Worm (Caenorhabditis elegans) whole organism, early embryonic: ENCODE results near the gene F08F3.10.

Experiments used
- ama-1 ChIP-seq: fragments of 150-350 bp; optimal IDR thresholded peaks from 2 replicates; lab custom pipeline; 2014
- ets-7 ChIP-seq: sonication (generic microtip); optimal IDR thresholded peaks from 2 replicates; lab custom pipeline; 2016; ENCODE audit warnings: missing genotype, missing genetic modification characterization, missing compliant biosample characterization
- flt-1 ChIP-seq: fragments of 200-800 bp; sonication (Bioruptor generic); IDR thresholded peaks from 2 replicates; pipeline ENCODE4 v1.3.6; 2022; ENCODE audit warnings: missing genetic modification characterization, missing compliant biosample characterization
- hmg-4 ChIP-seq: fragments of 200-800 bp; sonication (Bioruptor generic); optimal IDR thresholded peaks from 2 replicates; lab custom pipeline; 2018; ENCODE audit warnings: mild to moderate bottlenecking, missing genetic modification characterization, missing compliant biosample characterization
- pes-1 ChIP-seq: fragments of 200-800 bp; sonication (Bioruptor generic); IDR thresholded peaks from 2 replicates; pipeline ENCODE4 v1.3.6; 2022; ENCODE audit warnings: missing genetic modification reagents, missing genetic modification characterization, missing compliant biosample characterization
- scrt-1 ChIP-seq: fragments of 200-800 bp; sonication (Bioruptor generic); IDR thresholded peaks from 2 replicates; pipeline ENCODE4 v1.3.6; 2022; ENCODE audit warnings: missing genetic modification characterization, missing compliant biosample characterization
- sea-1 ChIP-seq: fragments of 200-800 bp; sonication (Bioruptor generic); conservative IDR thresholded peaks from 2 replicates; pipeline ENCODE4 v1.3.6; 2022; ENCODE audit warnings: missing genetic modification characterization, missing compliant biosample characterization
- tra-4 ChIP-seq: sonication (generic microtip); optimal IDR thresholded peaks from 2 replicates; lab custom pipeline; 2017; ENCODE audit warnings: missing genetic modification characterization, missing compliant biosample characterization

- TF ChIP-seq sea-1 (GFP tag; lab: Robert Waterston, UW) (no peak), ama-1 (lab: Kevin White, UChicago) (no peak), tra-4 (tag; lab: Kevin White, UChicago) (no peak), hmg-4 (GFP tag; lab: Kevin White, UChicago) (no peak), scrt-1 (GFP tag; lab: Robert Waterston, UW) (no peak), ets-7 (tag; lab: Kevin White, UChicago) (no peak), flt-1 (no peak), pes-1 (GFP tag; lab: Robert Waterston, UW) (no peak)
These were observed 11.9 kb downstream of the F08F3.10 start for ce11 chrV:5425008-5425407.
